Fruit fly (Drosophila melanogaster): ENCODE measurements around the gene Acsf3.
A peak's percentile ranks its signal among the peaks of the same experiment; 100 is the strongest.

Acsf3 gene

DNA sequence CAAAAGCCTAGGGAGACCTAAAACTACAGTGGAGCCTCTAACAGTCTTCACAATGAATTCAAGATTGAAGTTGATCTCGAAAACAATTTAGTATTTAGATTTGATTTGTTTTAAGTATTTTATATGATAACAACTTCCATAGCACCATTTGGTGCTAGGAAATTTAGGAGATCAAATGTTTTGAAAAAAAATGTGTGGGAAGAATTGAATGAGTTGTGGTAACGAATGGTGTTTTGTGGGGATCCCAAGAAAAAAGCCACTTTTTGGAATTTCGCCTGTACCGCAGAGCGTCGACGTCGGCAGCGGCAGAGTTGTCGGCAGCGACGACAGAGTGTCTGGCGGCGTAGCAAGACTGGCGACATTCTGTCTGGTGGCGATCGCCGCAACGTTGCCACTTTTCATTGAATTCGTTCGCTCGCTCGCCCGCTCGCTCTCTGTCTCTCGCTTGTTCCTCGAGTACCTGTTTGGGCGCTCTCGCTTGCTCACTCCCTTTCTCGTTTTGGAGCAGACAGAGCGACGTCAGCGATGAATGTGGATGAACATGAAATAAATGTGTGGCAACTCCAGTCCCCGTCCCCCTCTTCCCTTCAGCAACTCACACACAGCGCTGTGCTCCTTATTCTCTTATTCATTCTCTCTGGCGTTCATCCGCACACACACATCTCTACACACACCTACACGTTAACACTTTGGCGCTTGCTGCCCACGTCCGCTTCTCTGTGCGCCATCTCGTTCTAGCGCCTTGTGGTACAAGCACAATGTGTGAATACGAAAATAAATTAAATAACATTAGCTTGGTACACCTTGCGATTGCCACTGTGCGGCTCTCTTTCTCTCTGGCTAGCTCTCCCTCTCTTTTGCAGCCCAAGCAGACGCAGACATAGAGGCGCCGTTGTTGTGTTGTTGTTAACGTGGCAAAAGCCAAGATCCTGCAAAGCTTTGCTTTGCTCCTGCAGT is 29.2 kb upstream of the Acsf3 start (continued):
- no peak for TF ChIP-seq knrl (GFP tag; IDR thresholded peaks at IDR 0.05; ENCODE audit: partially characterized antibody)
- no peak for TF ChIP-seq NFAT (GFP tag; IDR thresholded peaks at IDR 0.05)
- TF ChIP-seq CG30020 (tag; optimal IDR thresholded peaks at IDR 0.05) = no peak
- TF ChIP-seq CG14050 (GFP tag; IDR thresholded peaks at IDR 0.05) = no peak
- TF ChIP-seq oc (tag; optimal IDR thresholded peaks at IDR 0.05) = no peak
- TF ChIP-seq CG1792 (GFP tag; optimal IDR thresholded peaks at IDR 0.05) = no peak
- peak; percentile 12 for TF ChIP-seq CG15696 (tag; optimal IDR thresholded peaks at IDR 0.05)
- no peak for TF ChIP-seq CG10654 (GFP tag; optimal IDR thresholded peaks at IDR 0.05)
- TF ChIP-seq CG15011 (GFP tag; optimal IDR thresholded peaks at IDR 0.05) = peak; percentile 36
- peak; percentile 41 for TF ChIP-seq lilli (GFP tag; optimal IDR thresholded peaks at IDR 0.05)
- peak; percentile 1 for TF ChIP-seq caup (GFP tag; optimal IDR thresholded peaks at IDR 0.05; ENCODE audit: severe bottlenecking)
- TF ChIP-seq az2 (GFP tag; optimal IDR thresholded peaks at IDR 0.05) = peak; percentile 26
- TF ChIP-seq kay (GFP tag; optimal IDR thresholded peaks at IDR 0.05) = peak; percentile 52
- no peak for TF ChIP-seq toy (GFP tag; IDR thresholded peaks at IDR 0.05)
- TF ChIP-seq Hr78 (GFP tag; optimal IDR thresholded peaks at IDR 0.05) = no peak
- peak; percentile 34; the same call in 1 of the 2 replicates for TF ChIP-seq Atf6 (GFP tag; IDR thresholded peaks at IDR 0.05)
- TF ChIP-seq chn (GFP tag; optimal IDR thresholded peaks at IDR 0.05) = peak; percentile 24
- no peak for TF ChIP-seq Dfd (GFP tag; optimal IDR thresholded peaks at IDR 0.05)
- TF ChIP-seq CTCF (GFP tag; optimal IDR thresholded peaks at IDR 0.05) = no peak
- 0 out of 2 replicates have a peak, but pooled peaks have one; percentile 7 for TF ChIP-seq CG6272 (GFP tag; IDR thresholded peaks at IDR 0.05)
- TF ChIP-seq CG15601 (tag; optimal IDR thresholded peaks at IDR 0.05) = peak; percentile 21
- peak; percentile 91 for TF ChIP-seq kni (GFP tag; optimal IDR thresholded peaks at IDR 0.05)
- no peak for TF ChIP-seq prd (optimal IDR thresholded peaks at IDR 0.05)
- peak; percentile 52; the same call in 2 of the 3 replicates for TF ChIP-seq prd (GFP tag; IDR thresholded peaks at IDR 0.05)
- TF ChIP-seq wek (GFP tag; optimal IDR thresholded peaks at IDR 0.05) = no peak
- TF ChIP-seq CG1233 (GFP tag; optimal IDR thresholded peaks at IDR 0.05) = no peak
- no peak for TF ChIP-seq CG6683 (GFP tag; optimal IDR thresholded peaks at IDR 0.05)
- peak; percentile 42 for TF ChIP-seq CG18619 (GFP tag; optimal IDR thresholded peaks at IDR 0.05)
- no peak for TF ChIP-seq sqz (GFP tag; optimal IDR thresholded peaks at IDR 0.05)
- no peak for TF ChIP-seq CkIIα-i1 (GFP tag; IDR thresholded peaks at IDR 0.05)
- no peak for TF ChIP-seq Scr (GFP tag; IDR thresholded peaks at IDR 0.05; ENCODE audit: partially characterized antibody)
- TF ChIP-seq CG4282 (GFP tag; optimal IDR thresholded peaks at IDR 0.05) = no peak
- no peak for TF ChIP-seq twi (tag; optimal IDR thresholded peaks at IDR 0.05)
- TF ChIP-seq Sox100B (GFP tag; optimal IDR thresholded peaks at IDR 0.05) = peak; percentile 51
- TF ChIP-seq al (GFP tag; IDR thresholded peaks at IDR 0.05) = peak; percentile 41; the same call in 1 of the 2 replicates
- TF ChIP-seq ranshi (GFP tag; IDR thresholded peaks at IDR 0.05) = no peak
- peak; percentile 22 for TF ChIP-seq CG4820 (GFP tag; optimal IDR thresholded peaks at IDR 0.05)
- TF ChIP-seq scrt (GFP tag; optimal IDR thresholded peaks at IDR 0.05) = peak; percentile 47
- no peak for TF ChIP-seq CG14667 (GFP tag; IDR thresholded peaks at IDR 0.05)
- no peak for TF ChIP-seq Awh (GFP tag; IDR thresholded peaks at IDR 0.05)
- TF ChIP-seq CG11085 (GFP tag; IDR thresholded peaks at IDR 0.05) = no peak
- 0 out of 2 replicates have a peak, but pooled peaks have one; percentile 32 for TF ChIP-seq CG17612 (GFP tag; IDR thresholded peaks at IDR 0.05)
- TF ChIP-seq psq (GFP tag; optimal IDR thresholded peaks at IDR 0.05) = no peak
- TF ChIP-seq Bgb (GFP tag; IDR thresholded peaks at IDR 0.05; ENCODE audit: partially characterized antibody) = no peak; the same call in 1 of the 2 replicates
- TF ChIP-seq CG14014 (GFP tag; IDR thresholded peaks at IDR 0.05) = peak; percentile 41; the same call in 1 of the 2 replicates
- no peak for TF ChIP-seq CG18476 (GFP tag; optimal IDR thresholded peaks at IDR 0.05)
- TF ChIP-seq CoRest (tag; optimal IDR thresholded peaks at IDR 0.05) = peak; percentile 68
- peak; percentile 43 for TF ChIP-seq CG17359 (tag; optimal IDR thresholded peaks at IDR 0.05)
